Worm (Caenorhabditis elegans) whole organism, L3 larva: ENCODE data around the gene F14B8.6.
A peak's percentile ranks its signal among the peaks of the same experiment; 100 is the strongest.
"Not testable (repeated sequence)": the region's sequence is repeated elsewhere in the genome, so short reads cannot be mapped to it uniquely, and the experiment has no call there.

ENCODE experiments used
- ceh-82 ChIP-seq: fragments of 150-350 bp; optimal IDR thresholded peaks from 2 replicates; lab custom pipeline; 2014; ENCODE audit warnings: missing biosample characterization, missing genetic modification characterization
- ceh-9 ChIP-seq: sonication (generic microtip); optimal IDR thresholded peaks from 2 replicates; lab custom pipeline; 2018; ENCODE audit warnings: missing biosample characterization, missing genetic modification characterization
- elt-2 ChIP-seq: sonication (generic microtip); optimal IDR thresholded peaks from 2 replicates; lab custom pipeline; 2016; ENCODE audit warnings: missing genetic modification reagents, mild to moderate bottlenecking, missing genetic modification characterization, missing compliant biosample characterization
- elt-3 ChIP-seq, 3 experiments: fragments of 150-350 bp in 1 of 3; sonication (generic microtip) in 2 of 3; optimal IDR thresholded peaks; 2 replicates in 2 of 3; 4 replicates in 1 of 3; lab custom pipeline; 2014 to 2017; ENCODE audit warnings: missing biosample characterization in 3 of 3, missing genetic modification characterization in 3 of 3
- jun-1 ChIP-seq: fragments of 150-350 bp; optimal IDR thresholded peaks from 2 replicates; lab custom pipeline; 2014; ENCODE audit warnings: missing biosample characterization, missing genetic modification reagents, missing genetic modification characterization
- lin-39 ChIP-seq: fragments of 150-350 bp; optimal IDR thresholded peaks from 2 replicates; lab custom pipeline; 2018; ENCODE audit warnings: missing biosample characterization, missing genetic modification reagents, missing genetic modification characterization
- lsy-12 ChIP-seq: sonication (generic microtip); optimal IDR thresholded peaks from 2 replicates; lab custom pipeline; 2016; ENCODE audit warnings: mild to moderate bottlenecking, missing genetic modification characterization, missing compliant biosample characterization
- mdl-1 ChIP-seq: fragments of 150-350 bp; optimal IDR thresholded peaks from 2 replicates; lab custom pipeline; 2014; ENCODE audit warnings: missing biosample characterization, missing genetic modification characterization
- mml-1 ChIP-seq: fragments of 150-350 bp; sonication (generic microtip); optimal IDR thresholded peaks from 3 replicates; lab custom pipeline; 2014; ENCODE audit warnings: missing biosample characterization, missing genetic modification characterization
- nfya-1 ChIP-seq: sonication (generic microtip); optimal IDR thresholded peaks from 2 replicates; lab custom pipeline; 2017; ENCODE audit warnings: missing genetic modification characterization, mild to moderate bottlenecking, missing compliant biosample characterization, antibody characterized with exemption, moderate library complexity; ENCODE audit not compliant: insufficient read depth
- nhr-67 ChIP-seq: fragments of 150-350 bp; optimal IDR thresholded peaks from 2 replicates; lab custom pipeline; 2014; ENCODE audit warnings: missing biosample characterization, missing genetic modification characterization
- nhr-77 ChIP-seq: fragments of 150-350 bp; optimal IDR thresholded peaks from 2 replicates; lab custom pipeline; 2014; ENCODE audit warnings: missing biosample characterization, missing genetic modification characterization
- pha-4 ChIP-seq: fragments of 150-350 bp; optimal IDR thresholded peaks from 2 replicates; lab custom pipeline; 2014; ENCODE audit warnings: missing biosample characterization, missing genetic modification reagents, missing genetic modification characterization
- pqm-1 ChIP-seq: fragments of 150-350 bp; optimal IDR thresholded peaks from 2 replicates; lab custom pipeline; 2017; ENCODE audit warnings: missing biosample characterization, missing genetic modification characterization, inconsistent platforms
- skn-1 ChIP-seq: fragments of 150-350 bp; optimal IDR thresholded peaks from 2 replicates; lab custom pipeline; 2014; ENCODE audit warnings: missing biosample characterization, missing genetic modification characterization
- snpc-4 ChIP-seq: fragments of 150-350 bp; optimal IDR thresholded peaks from 2 replicates; lab custom pipeline; 2014; ENCODE audit warnings: missing biosample characterization, missing genetic modification characterization

The F14B8.6 gene

ce11 chrX:6888208-6888607 is 44.0 kb downstream of the F14B8.6 start:
- TF ChIP-seq elt-3 (tag; optimal IDR thresholded peaks at IDR 0.05; lab: Kevin White, UChicago): no peak
- no peak for TF ChIP-seq nfya-1 (tag; lab: Kevin White, UChicago)
- TF ChIP-seq nhr-67: no peak
- no peak for TF ChIP-seq jun-1 (tag; lab: Kevin White, UChicago)
- TF ChIP-seq lsy-12 (tag; lab: Kevin White, UChicago): no peak
- no peak for TF ChIP-seq mml-1 (tag; lab: Kevin White, UChicago)
- no peak for TF ChIP-seq skn-1 (tag; lab: Kevin White, UChicago)
- TF ChIP-seq, all 47 proteins: peak for 0

DNA sequence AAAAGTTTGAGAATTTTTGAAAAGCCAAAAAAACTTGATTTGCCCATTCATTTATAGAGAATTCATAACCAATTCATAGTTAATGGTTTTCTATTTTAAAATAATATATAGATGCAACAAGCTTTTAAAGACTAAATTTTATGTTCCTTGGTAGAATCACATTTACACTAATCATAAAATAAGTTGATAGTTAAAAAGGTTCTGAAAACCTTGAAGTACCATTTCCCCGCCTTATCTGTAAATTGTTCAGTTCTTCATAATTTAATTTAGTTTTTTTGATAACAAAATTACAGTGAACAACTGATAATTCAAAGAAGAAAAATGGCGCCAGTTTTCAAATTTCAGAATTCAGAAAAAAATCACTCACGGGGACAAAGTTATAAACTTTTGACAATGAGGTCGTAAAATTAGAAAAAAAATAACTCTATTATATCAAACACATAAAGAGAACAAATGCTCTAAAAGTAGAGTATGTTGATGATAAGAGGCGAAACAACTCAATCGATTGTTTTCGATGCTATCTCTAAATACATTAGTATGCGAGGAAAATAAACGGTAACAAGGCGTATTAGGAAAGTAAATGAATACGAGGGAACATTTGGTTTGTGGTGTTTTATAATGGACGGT is 46.9 kb downstream of the F14B8.6 start, which contains the start of gene F41C6.7:
Gene F41C6.7 (minus strand): TSS at position 51 of the 627 bp plus-strand sequence.
- TF ChIP-seq nhr-67: no peak
- TF ChIP-seq mdl-1: no peak
- no peak for TF ChIP-seq lin-39
- no peak for TF ChIP-seq nfya-1 (tag; lab: Kevin White, UChicago)
- peak; percentile 88 for TF ChIP-seq elt-2 (tag; lab: Kevin White, UChicago)
- peak; percentile 8 for TF ChIP-seq pha-4
- no peak for TF ChIP-seq ceh-82 (tag; lab: Kevin White, UChicago)
- no peak for TF ChIP-seq mml-1 (tag; lab: Kevin White, UChicago)
- no peak for TF ChIP-seq snpc-4 (tag; lab: Kevin White, UChicago)
- peak; percentile 72 for TF ChIP-seq pqm-1
- TF ChIP-seq, all 47 proteins: peak for 3

DNA sequence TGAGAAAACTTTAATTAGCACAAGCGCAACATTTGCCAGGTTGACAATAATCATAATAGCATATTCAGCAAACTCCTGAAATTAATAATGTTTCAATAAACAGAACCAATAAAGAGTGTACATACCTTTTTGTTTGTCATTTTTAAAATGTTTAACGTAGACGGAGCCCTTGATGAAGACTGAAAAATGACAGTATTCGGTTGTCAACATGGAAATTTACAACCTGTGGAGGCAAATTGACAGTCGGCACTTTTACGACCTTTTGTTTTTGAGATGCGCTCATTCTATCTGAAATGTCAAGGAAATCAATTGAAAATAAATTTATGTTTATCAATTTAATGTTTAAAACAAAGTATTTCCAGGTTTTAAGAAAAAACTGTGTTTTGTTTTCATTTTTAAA is 47.8 kb downstream of the F14B8.6 start:
- TF ChIP-seq pqm-1 (peak; percentile 5), snpc-4 (tag; lab: Kevin White, UChicago) (no peak), elt-2 (tag; lab: Kevin White, UChicago) (peak; percentile 59), pha-4 (peak; percentile 48)

DNA sequence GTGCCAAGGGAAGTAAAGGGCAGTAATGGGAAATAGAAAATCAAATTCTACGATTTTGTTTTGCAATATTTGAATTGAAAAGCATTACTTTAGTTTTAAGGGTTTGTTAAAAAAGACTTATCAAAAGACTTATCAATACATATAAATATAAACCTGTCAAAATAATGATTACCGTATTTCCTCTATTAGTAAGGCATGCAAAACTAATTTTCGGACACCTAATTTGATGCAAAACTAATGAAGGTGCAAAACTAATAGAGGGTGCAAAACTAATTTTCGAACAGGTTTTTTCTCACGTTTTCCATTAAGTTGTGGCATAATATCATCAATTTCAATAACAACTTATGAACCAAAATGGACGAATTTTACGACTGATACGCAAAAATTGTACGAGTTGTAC is 50.4 kb downstream of the F14B8.6 start, which contains the start of gene F41C6.6:
Gene F41C6.6 (minus strand): TSS at position 101 of the 400 bp plus-strand sequence.
- TF ChIP-seq ceh-9, nfya-1, nhr-77 (tag; lab: Kevin White, UChicago): not testable (repeated sequence)
